Worm (Caenorhabditis elegans) whole organism, L4 larva: Measurements from ENCODE around the gene pcm-1.
A peak's percentile ranks its signal among the peaks of the same experiment; 100 is the strongest.

Experiments used
- D1046.2 ChIP-seq: fragments of 200-800 bp; sonication (Bioruptor generic); IDR thresholded peaks from 2 replicates; pipeline ENCODE4 v1.3.6; 2022; ENCODE audit warnings: missing genetic modification characterization, missing compliant biosample characterization
- F26F4.8 ChIP-seq: fragments of 200-800 bp; sonication (Bioruptor generic); conservative IDR thresholded peaks from 2 replicates; pipeline ENCODE4 v1.3.6; 2022; ENCODE audit warnings: missing genetic modification characterization, missing compliant biosample characterization
- F44E2.7 ChIP-seq: fragments of 200-800 bp; sonication (Bioruptor generic); IDR thresholded peaks from 2 replicates; pipeline ENCODE4 v2.1.2; 2022; ENCODE audit warnings: missing genetic modification characterization, missing compliant biosample characterization
- R02D3.7 ChIP-seq: fragments of 150-350 bp; sonication (generic microtip); optimal IDR thresholded peaks from 3 replicates; lab custom pipeline; 2014; ENCODE audit warnings: missing biosample characterization, missing genetic modification characterization
- T20F7.1 ChIP-seq: fragments of 200-800 bp; sonication (Bioruptor generic); optimal IDR thresholded peaks from 2 replicates; lab custom pipeline; 2018; ENCODE audit warnings: mild to moderate bottlenecking, missing genetic modification characterization, missing compliant biosample characterization
- T26A8.4 ChIP-seq: fragments of 200-800 bp; sonication (Bioruptor generic); IDR thresholded peaks from 2 replicates; pipeline ENCODE4 v1.3.6; 2022; ENCODE audit warnings: missing genetic modification characterization, missing compliant biosample characterization
- Y105C5A.15 ChIP-seq: fragments of 200-800 bp; sonication (Bioruptor generic); IDR thresholded peaks from 2 replicates; pipeline ENCODE4 v1.3.6; 2022; ENCODE audit warnings: missing genetic modification characterization, missing compliant biosample characterization
- Y48G9A.11 ChIP-seq: fragments of 200-800 bp; sonication (Bioruptor generic); IDR thresholded peaks from 2 replicates; pipeline ENCODE4 v1.3.6; 2022; ENCODE audit warnings: missing genetic modification reagents, missing genetic modification characterization, missing compliant biosample characterization
- ZK546.5 ChIP-seq, 2 experiments: sonication (generic microtip); optimal IDR thresholded peaks; 2 replicates each; lab custom pipeline; 2017; ENCODE audit warnings: missing biosample characterization in 2 of 2, missing genetic modification characterization in 2 of 2
- aly-2 ChIP-seq: sonication (generic microtip); optimal IDR thresholded peaks from 2 replicates; lab custom pipeline; 2018; ENCODE audit warnings: missing biosample characterization, missing genetic modification characterization
- arid-1 ChIP-seq: fragments of 200-800 bp; sonication (Bioruptor generic); conservative IDR thresholded peaks from 2 replicates; pipeline ENCODE4 v1.3.6; 2022; ENCODE audit warnings: missing genetic modification reagents, missing genetic modification characterization, missing compliant biosample characterization
- attf-4 ChIP-seq: sonication (generic microtip); optimal IDR thresholded peaks from 3 replicates; lab custom pipeline; 2017; ENCODE audit warnings: missing biosample characterization, missing genetic modification characterization
- ceh-28 ChIP-seq: fragments of 150-350 bp; optimal IDR thresholded peaks from 2 replicates; lab custom pipeline; 2014; ENCODE audit warnings: missing biosample characterization, missing genetic modification reagents, missing genetic modification characterization
- ceh-32 ChIP-seq: sonication (generic microtip); optimal IDR thresholded peaks from 2 replicates; lab custom pipeline; 2016; ENCODE audit warnings: mild to moderate bottlenecking, missing genetic modification characterization, missing compliant biosample characterization; ENCODE audit not compliant: poor library complexity
- ceh-44 ChIP-seq: fragments of 200-800 bp; sonication (Bioruptor generic); IDR thresholded peaks from 2 replicates; pipeline ENCODE4 v1.3.6; 2022; ENCODE audit warnings: missing genetic modification reagents, missing genetic modification characterization, missing compliant biosample characterization
- cey-2 ChIP-seq: sonication (generic microtip); optimal IDR thresholded peaks from 3 replicates; lab custom pipeline; 2017; ENCODE audit warnings: missing genetic modification characterization, mild to moderate bottlenecking, missing compliant biosample characterization, antibody characterized with exemption, borderline replicate concordance; ENCODE audit not compliant: insufficient read depth
- ctbp-1 ChIP-seq: fragments of 200-800 bp; sonication (Bioruptor generic); IDR thresholded peaks from 2 replicates; pipeline ENCODE4 v1.3.6; 2022; ENCODE audit warnings: missing genetic modification reagents, missing genetic modification characterization, missing compliant biosample characterization
- daf-16 ChIP-seq, 3 experiments: sonication (generic microtip); optimal IDR thresholded peaks; 2 replicates each; lab custom pipeline; 2016 to 2017; ENCODE audit warnings: missing genetic modification characterization in 3 of 3, missing genetic modification reagents in 3 of 3, mild to moderate bottlenecking in 2 of 3, missing compliant biosample characterization in 2 of 3, missing biosample characterization in 1 of 3, moderate library complexity in 1 of 3
- daf-19 ChIP-seq: fragments of 200-800 bp; sonication (Bioruptor generic); conservative IDR thresholded peaks from 2 replicates; pipeline ENCODE4 v1.3.6; 2022; ENCODE audit warnings: missing genetic modification characterization, missing compliant biosample characterization
- dmd-6 ChIP-seq: fragments of 200-800 bp; sonication (Bioruptor generic); IDR thresholded peaks from 2 replicates; pipeline ENCODE4 v1.3.6; 2022; ENCODE audit warnings: missing genetic modification reagents, missing genetic modification characterization, missing compliant biosample characterization
- dmd-8 ChIP-seq: fragments of 200-800 bp; sonication (Bioruptor generic); IDR thresholded peaks from 2 replicates; pipeline ENCODE4 v1.3.6; 2022; ENCODE audit warnings: missing genetic modification characterization, missing compliant biosample characterization
- duxl-1 ChIP-seq: sonication (generic microtip); optimal IDR thresholded peaks from 2 replicates; lab custom pipeline; 2016; ENCODE audit warnings: mild to moderate bottlenecking, missing genetic modification characterization, moderate library complexity, missing compliant biosample characterization; ENCODE audit not compliant: poor library complexity
- egl-43 ChIP-seq: fragments of 200-800 bp; sonication (Bioruptor generic); IDR thresholded peaks from 2 replicates; pipeline ENCODE4 v1.3.6; 2022; ENCODE audit warnings: missing genetic modification reagents, missing genetic modification characterization, missing compliant biosample characterization
- fos-1 ChIP-seq: fragments of 150-350 bp; optimal IDR thresholded peaks from 2 replicates; lab custom pipeline; 2014; ENCODE audit warnings: missing biosample characterization, missing genetic modification characterization
- hif-1 ChIP-seq, 2 experiments: sonication (generic microtip); optimal IDR thresholded peaks; 2 replicates each; lab custom pipeline; 2016 to 2017; ENCODE audit warnings: missing compliant biosample characterization in 2 of 2, missing genetic modification characterization in 2 of 2, missing genetic modification reagents in 2 of 2, missing genotype in 2 of 2, mild to moderate bottlenecking in 1 of 2
- hlh-30 ChIP-seq: sonication (generic microtip); optimal IDR thresholded peaks from 2 replicates; lab custom pipeline; 2017; ENCODE audit warnings: antibody characterized with exemption, mild to moderate bottlenecking, missing genetic modification characterization, missing compliant biosample characterization; ENCODE audit not compliant: insufficient read depth
- hmg-1.1 ChIP-seq: fragments of 200-800 bp; sonication (Bioruptor generic); IDR thresholded peaks from 2 replicates; pipeline ENCODE4 v1.3.6; 2022; ENCODE audit warnings: missing genetic modification reagents, missing genetic modification characterization, missing compliant biosample characterization
- lin-1 ChIP-seq: fragments of 200-800 bp; sonication (Bioruptor generic); IDR thresholded peaks from 2 replicates; pipeline ENCODE4 v1.3.6; 2022; ENCODE audit warnings: missing genetic modification reagents, missing genetic modification characterization, missing compliant biosample characterization
- lin-39 ChIP-seq: fragments of 150-350 bp; optimal IDR thresholded peaks from 2 replicates; lab custom pipeline; 2014; ENCODE audit warnings: missing biosample characterization, missing genetic modification reagents, missing genetic modification characterization
- lir-3 ChIP-seq: sonication (generic microtip); optimal IDR thresholded peaks from 2 replicates; lab custom pipeline; 2016; ENCODE audit warnings: mild to moderate bottlenecking, missing genetic modification characterization, missing compliant biosample characterization
- mdt-29 ChIP-seq: fragments of 200-800 bp; sonication (Bioruptor generic); IDR thresholded peaks from 2 replicates; pipeline ENCODE4 v1.3.6; 2022; ENCODE audit warnings: missing genetic modification reagents, missing genetic modification characterization, missing compliant biosample characterization
- mep-1 ChIP-seq: fragments of 150-350 bp; sonication (generic microtip); optimal IDR thresholded peaks from 3 replicates; lab custom pipeline; 2014; ENCODE audit warnings: missing biosample characterization, missing genetic modification characterization
- mxl-2 ChIP-seq: fragments of 200-800 bp; sonication (Bioruptor generic); conservative IDR thresholded peaks from 2 replicates; pipeline ENCODE4 v1.3.6; 2022; ENCODE audit warnings: missing genetic modification reagents, missing genetic modification characterization, missing compliant biosample characterization
- nhr-10 ChIP-seq: fragments of 150-350 bp; optimal IDR thresholded peaks from 2 replicates; lab custom pipeline; 2014; ENCODE audit warnings: missing biosample characterization, missing genetic modification characterization
- nhr-11 ChIP-seq: fragments of 150-350 bp; optimal IDR thresholded peaks from 2 replicates; lab custom pipeline; 2014; ENCODE audit warnings: missing biosample characterization, missing genetic modification characterization
- nhr-111 ChIP-seq: fragments of 200-800 bp; sonication (Bioruptor generic); optimal IDR thresholded peaks from 2 replicates; lab custom pipeline; 2018; ENCODE audit warnings: mild to moderate bottlenecking, missing genetic modification characterization, missing compliant biosample characterization
- nhr-25 ChIP-seq: sonication (generic microtip); optimal IDR thresholded peaks from 2 replicates; lab custom pipeline; 2017; ENCODE audit warnings: missing genetic modification characterization, mild to moderate bottlenecking, missing compliant biosample characterization, antibody characterized with exemption, moderate library complexity, borderline replicate concordance; ENCODE audit not compliant: insufficient read depth
- nhr-41 ChIP-seq: fragments of 200-800 bp; sonication (Bioruptor generic); IDR thresholded peaks from 2 replicates; pipeline ENCODE4 v1.3.6; 2022; ENCODE audit warnings: missing genetic modification reagents, missing genetic modification characterization, missing compliant biosample characterization
- nhr-48 ChIP-seq: sonication (generic microtip); optimal IDR thresholded peaks from 2 replicates; lab custom pipeline; 2016; ENCODE audit warnings: mild to moderate bottlenecking, missing genetic modification characterization, missing compliant biosample characterization
- saeg-2 ChIP-seq: fragments of 200-800 bp; sonication (Bioruptor generic); IDR thresholded peaks from 2 replicates; pipeline ENCODE4 v1.3.6; 2022; ENCODE audit warnings: missing genetic modification reagents, missing genetic modification characterization, missing compliant biosample characterization
- skn-1 ChIP-seq: fragments of 150-350 bp; optimal IDR thresholded peaks from 2 replicates; lab custom pipeline; 2014; ENCODE audit warnings: missing biosample characterization, missing genetic modification characterization
- spr-1 ChIP-seq: sonication (generic microtip); optimal IDR thresholded peaks from 2 replicates; lab custom pipeline; 2016; ENCODE audit warnings: mild to moderate bottlenecking, missing genetic modification characterization, missing compliant biosample characterization
- spr-3 ChIP-seq: fragments of 200-800 bp; sonication (Bioruptor generic); optimal IDR thresholded peaks from 2 replicates; lab custom pipeline; 2018; ENCODE audit warnings: mild to moderate bottlenecking, missing genetic modification characterization, missing compliant biosample characterization
- tag-97 ChIP-seq: fragments of 200-800 bp; sonication (Bioruptor generic); IDR thresholded peaks from 2 replicates; pipeline ENCODE4 v1.3.6; 2022; ENCODE audit warnings: missing genetic modification characterization, missing compliant biosample characterization
- tra-1 ChIP-seq: fragments of 200-800 bp; sonication (Bioruptor generic); IDR thresholded peaks from 2 replicates; pipeline ENCODE4 v1.3.6; 2022; ENCODE audit warnings: missing genetic modification reagents, missing genetic modification characterization, missing compliant biosample characterization
- unc-130 ChIP-seq: sonication (generic microtip); optimal IDR thresholded peaks from 2 replicates; lab custom pipeline; 2016; ENCODE audit warnings: missing genetic modification reagents, missing genetic modification characterization, missing compliant biosample characterization
- vab-7 ChIP-seq: fragments of 200-800 bp; sonication (Bioruptor generic); IDR thresholded peaks from 2 replicates; pipeline ENCODE4 v1.3.6; 2022; ENCODE audit warnings: missing genetic modification reagents, missing genetic modification characterization, missing compliant biosample characterization
- zag-1 ChIP-seq: fragments of 150-350 bp; optimal IDR thresholded peaks from 2 replicates; lab custom pipeline; 2014; ENCODE audit warnings: missing biosample characterization, missing genetic modification characterization
- zfp-3 ChIP-seq: fragments of 200-800 bp; sonication (Bioruptor generic); conservative IDR thresholded peaks from 2 replicates; pipeline ENCODE4 v1.3.6; 2022; ENCODE audit warnings: missing genetic modification reagents, missing genetic modification characterization, missing compliant biosample characterization
- zip-2 ChIP-seq: fragments of 150-350 bp; optimal IDR thresholded peaks from 2 replicates; lab custom pipeline; 2014; ENCODE audit warnings: missing biosample characterization, missing genetic modification characterization

pcm-1 gene

DNA sequence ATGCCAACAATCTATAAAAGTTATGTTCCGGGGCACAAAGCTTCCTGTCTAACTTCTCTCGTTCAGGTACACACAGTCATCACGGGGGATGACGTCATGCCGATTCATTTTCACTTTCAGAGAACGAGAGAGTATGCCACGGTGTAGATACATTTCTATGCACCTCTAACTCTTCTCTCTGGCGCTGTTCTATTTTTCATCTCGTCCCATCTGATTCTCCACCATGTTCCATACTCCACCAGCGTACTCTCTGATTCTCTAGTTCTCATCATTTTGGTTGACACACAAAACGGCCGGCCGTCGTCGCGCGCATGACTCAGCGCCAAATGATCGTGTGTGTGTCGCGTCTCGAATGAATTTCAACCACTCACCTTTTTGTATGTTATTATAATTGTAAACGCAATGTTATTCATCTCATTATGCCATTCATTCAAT, 36.7 kb upstream of the pcm-1 start:
- TF ChIP-seq nhr-111 (no peak), T26A8.4 (peak; percentile 93), saeg-2 (GFP tag; lab: Robert Waterston, UW) (peak; percentile 85), ceh-28 (tag; lab: Kevin White, UChicago) (peak; percentile 4), daf-19 (GFP tag; lab: Robert Waterston, UW) (no peak), Y105C5A.15 (GFP tag; lab: Robert Waterston, UW) (no peak), lin-1 (GFP tag; lab: Robert Waterston, UW) (peak; percentile 97), F26F4.8 (GFP tag; lab: Robert Waterston, UW) (no peak), nhr-48 (tag; lab: Kevin White, UChicago) (peak; percentile 98), mxl-2 (peak; percentile 71; the same call in 1 of the 2 replicates), spr-3 (GFP tag; lab: Kevin White, UChicago) (peak; percentile 66), ceh-44 (GFP tag; lab: Robert Waterston, UW) (no peak), D1046.2 (GFP tag; lab: Robert Waterston, UW) (0 out of 2 replicates have a peak, but pooled peaks have one; percentile 18), mdt-29 (GFP tag; lab: Robert Waterston, UW) (peak; percentile 86), R02D3.7 (tag; lab: Kevin White, UChicago) (no peak), tag-97 (GFP tag; lab: Robert Waterston, UW) (no peak), nhr-11 (tag; lab: Kevin White, UChicago) (peak; percentile 92), nhr-10 (tag; lab: Kevin White, UChicago) (peak; percentile 97), dmd-6 (GFP tag; lab: Robert Waterston, UW) (peak; percentile 99), cey-2 (tag; lab: Kevin White, UChicago) (no peak), skn-1 (tag; lab: Kevin White, UChicago) (no peak), ceh-32 (tag; lab: Kevin White, UChicago) (no peak), lin-39 (no peak), unc-130 (GFP tag; lab: Kevin White, UChicago) (no peak), hif-1 (tag; optimal IDR thresholded peaks at IDR 0.05; lab: Kevin White, UChicago) (peak; percentile 13 to 85), ctbp-1 (peak; percentile 86), tra-1 (GFP tag; lab: Robert Waterston, UW) (peak; percentile 94), vab-7 (no peak), spr-1 (peak; percentile 91), zfp-3 (peak; percentile 84), hmg-1.1 (peak; percentile 95), mep-1 (tag; lab: Kevin White, UChicago) (peak; percentile 93), Y48G9A.11 (no peak), F44E2.7 (GFP tag; lab: Robert Waterston, UW) (no peak), nhr-25 (peak; percentile 81), duxl-1 (peak; percentile 45), nhr-41 (GFP tag; lab: Robert Waterston, UW) (peak; percentile 79; the same call in 1 of the 2 replicates), daf-16 (GFP tag; optimal IDR thresholded peaks at IDR 0.05; lab: Kevin White, UChicago) (peak; percentile 59 to 89), daf-16 (tag; optimal IDR thresholded peaks at IDR 0.05; lab: Kevin White, UChicago) (peak; percentile 98), aly-2 (tag; lab: Kevin White, UChicago) (no peak), attf-4 (tag; lab: Kevin White, UChicago) (no peak), zip-2 (peak; percentile 30), hlh-30 (peak; percentile 97), dmd-8 (GFP tag; lab: Robert Waterston, UW) (no peak), fos-1 (tag; lab: Kevin White, UChicago) (no peak), egl-43 (GFP tag; lab: Robert Waterston, UW) (peak; percentile 83), T20F7.1 (GFP tag; lab: Kevin White, UChicago) (peak; percentile 89), zag-1 (tag; lab: Kevin White, UChicago) (no peak), arid-1 (GFP tag; lab: Robert Waterston, UW) (peak; percentile 78), ZK546.5 (tag; optimal IDR thresholded peaks at IDR 0.05; lab: Kevin White, UChicago) (no peak), lir-3 (tag; lab: Kevin White, UChicago) (no peak)
